Worm (Caenorhabditis elegans) whole organism, mixed stage, embryonic: ENCODE measurements around the gene T16H12.2.

Experiments used
- M03D4.4 ChIP-seq: sonication (generic microtip); optimal IDR thresholded peaks from 2 replicates; lab custom pipeline; 2017; ENCODE audit warnings: mild to moderate bottlenecking, missing genetic modification characterization, missing compliant biosample characterization
- bed-3 ChIP-seq: fragments of 200-800 bp; sonication (Bioruptor generic); optimal IDR thresholded peaks from 3 replicates; lab custom pipeline; 2018; ENCODE audit warnings: mild to moderate bottlenecking, missing genetic modification characterization, moderate library complexity, missing compliant biosample characterization
- ceh-39 ChIP-seq: fragments of 150-350 bp; optimal IDR thresholded peaks from 2 replicates; lab custom pipeline; 2014; ENCODE audit warnings: missing biosample characterization, missing genetic modification characterization
- ceh-43 ChIP-seq: fragments of 200-800 bp; sonication (Bioruptor generic); optimal IDR thresholded peaks from 2 replicates; lab custom pipeline; 2018; ENCODE audit warnings: mild to moderate bottlenecking, missing genetic modification characterization, moderate library complexity, missing compliant biosample characterization
- ces-1 ChIP-seq: fragments of 150-350 bp; optimal IDR thresholded peaks from 2 replicates; lab custom pipeline; 2014; ENCODE audit warnings: missing biosample characterization, missing genetic modification reagents, missing genetic modification characterization
- cnd-1 ChIP-seq: fragments of 200-800 bp; sonication (Bioruptor generic); optimal IDR thresholded peaks from 2 replicates; lab custom pipeline; 2018; ENCODE audit warnings: mild to moderate bottlenecking, missing genetic modification characterization, missing compliant biosample characterization
- drap-1 ChIP-seq: fragments of 200-800 bp; sonication (Bioruptor generic); optimal IDR thresholded peaks from 3 replicates; lab custom pipeline; 2018; ENCODE audit warnings: mild to moderate bottlenecking, missing genetic modification characterization, missing compliant biosample characterization
- elt-1 ChIP-seq: sonication (generic microtip); optimal IDR thresholded peaks from 2 replicates; lab custom pipeline; 2017; ENCODE audit warnings: missing genetic modification characterization, mild to moderate bottlenecking, missing compliant biosample characterization, antibody characterized with exemption, moderate library complexity, borderline replicate concordance; ENCODE audit not compliant: insufficient read depth
- elt-3 ChIP-seq: fragments of 150-350 bp; optimal IDR thresholded peaks from 2 replicates; lab custom pipeline; 2014; ENCODE audit warnings: missing biosample characterization, missing genetic modification characterization
- flh-1 ChIP-seq: fragments of 200-800 bp; sonication (Bioruptor generic); optimal IDR thresholded peaks from 2 replicates; lab custom pipeline; 2018; ENCODE audit warnings: mild to moderate bottlenecking, missing genetic modification characterization, moderate library complexity, missing compliant biosample characterization
- ham-2 ChIP-seq: fragments of 200-800 bp; sonication (Bioruptor generic); optimal IDR thresholded peaks from 2 replicates; lab custom pipeline; 2018; ENCODE audit warnings: mild to moderate bottlenecking, missing genetic modification characterization, missing compliant biosample characterization
- hlh-1 ChIP-seq: fragments of 150-350 bp; optimal IDR thresholded peaks from 2 replicates; lab custom pipeline; 2014; ENCODE audit warnings: missing biosample characterization, missing genetic modification reagents, missing genetic modification characterization
- lin-13 ChIP-seq: fragments of 150-350 bp; optimal IDR thresholded peaks from 2 replicates; lab custom pipeline; 2014; ENCODE audit warnings: missing biosample characterization, missing genetic modification characterization
- lin-32 ChIP-seq: fragments of 200-800 bp; sonication (Bioruptor generic); optimal IDR thresholded peaks from 2 replicates; lab custom pipeline; 2018; ENCODE audit warnings: mild to moderate bottlenecking, missing genetic modification characterization, missing compliant biosample characterization
- lsy-2 ChIP-seq: fragments of 150-350 bp; optimal IDR thresholded peaks from 2 replicates; lab custom pipeline; 2014; ENCODE audit warnings: missing biosample characterization, missing genetic modification characterization
- mab-5 ChIP-seq: fragments of 150-350 bp; optimal IDR thresholded peaks from 2 replicates; lab custom pipeline; 2014; ENCODE audit warnings: missing biosample characterization, missing genetic modification characterization
- mep-1 ChIP-seq: fragments of 150-350 bp; optimal IDR thresholded peaks from 2 replicates; lab custom pipeline; 2017; ENCODE audit warnings: missing biosample characterization, missing genetic modification reagents, missing genetic modification characterization, inconsistent platforms
- mls-2 ChIP-seq: sonication (generic microtip); optimal IDR thresholded peaks from 2 replicates; lab custom pipeline; 2016; ENCODE audit warnings: mild to moderate bottlenecking, missing genetic modification characterization, moderate library complexity, missing compliant biosample characterization
- nhr-12 ChIP-seq: fragments of 150-350 bp; optimal IDR thresholded peaks from 2 replicates; lab custom pipeline; 2014; ENCODE audit warnings: missing biosample characterization, missing genetic modification characterization
- nhr-2 ChIP-seq: fragments of 150-350 bp; optimal IDR thresholded peaks from 2 replicates; lab custom pipeline; 2014; ENCODE audit warnings: missing biosample characterization, missing genetic modification characterization
- nhr-237 ChIP-seq: fragments of 150-350 bp; optimal IDR thresholded peaks from 2 replicates; lab custom pipeline; 2014; ENCODE audit warnings: missing biosample characterization, missing genetic modification characterization
- nhr-28 ChIP-seq: fragments of 150-350 bp; optimal IDR thresholded peaks from 2 replicates; lab custom pipeline; 2014; ENCODE audit warnings: missing biosample characterization, missing genetic modification characterization
- nhr-76 ChIP-seq: sonication (generic microtip); optimal IDR thresholded peaks from 2 replicates; lab custom pipeline; 2017; ENCODE audit warnings: missing biosample characterization, missing genetic modification characterization
- pha-4 ChIP-seq: fragments of 150-350 bp; optimal IDR thresholded peaks from 2 replicates; lab custom pipeline; 2018; ENCODE audit warnings: missing biosample characterization, missing genetic modification reagents, missing genetic modification characterization
- sem-2 ChIP-seq: fragments of 200-800 bp; sonication (Bioruptor generic); optimal IDR thresholded peaks from 2 replicates; lab custom pipeline; 2018; ENCODE audit warnings: mild to moderate bottlenecking, missing genetic modification characterization, missing compliant biosample characterization
- sptf-1 ChIP-seq: sonication (generic microtip); optimal IDR thresholded peaks from 2 replicates; lab custom pipeline; 2017; ENCODE audit warnings: mild to moderate bottlenecking, missing genetic modification characterization, moderate library complexity, missing compliant biosample characterization
- tbx-8 ChIP-seq: fragments of 200-800 bp; sonication (Bioruptor generic); optimal IDR thresholded peaks from 2 replicates; lab custom pipeline; 2018; ENCODE audit warnings: mild to moderate bottlenecking, missing genetic modification characterization, moderate library complexity, missing compliant biosample characterization
- unc-120 ChIP-seq: sonication (generic microtip); optimal IDR thresholded peaks from 2 replicates; lab custom pipeline; 2017; ENCODE audit warnings: missing genetic modification characterization, missing compliant biosample characterization; ENCODE audit not compliant: poor library complexity, severe bottlenecking
- unc-39 ChIP-seq: fragments of 150-350 bp; optimal IDR thresholded peaks from 2 replicates; lab custom pipeline; 2014; ENCODE audit warnings: missing biosample characterization, missing genetic modification characterization
- unc-62 ChIP-seq: fragments of 150-350 bp; optimal IDR thresholded peaks from 2 replicates; lab custom pipeline; 2014; ENCODE audit warnings: missing biosample characterization, missing genetic modification reagents, missing genetic modification characterization
- zip-8 ChIP-seq: fragments of 150-350 bp; optimal IDR thresholded peaks from 2 replicates; lab custom pipeline; 2014; ENCODE audit warnings: missing biosample characterization, missing genetic modification characterization
- ztf-11 ChIP-seq: fragments of 150-350 bp; optimal IDR thresholded peaks from 2 replicates; lab custom pipeline; 2014; ENCODE audit warnings: missing biosample characterization, missing genetic modification characterization

The T16H12.2 gene

DNA sequence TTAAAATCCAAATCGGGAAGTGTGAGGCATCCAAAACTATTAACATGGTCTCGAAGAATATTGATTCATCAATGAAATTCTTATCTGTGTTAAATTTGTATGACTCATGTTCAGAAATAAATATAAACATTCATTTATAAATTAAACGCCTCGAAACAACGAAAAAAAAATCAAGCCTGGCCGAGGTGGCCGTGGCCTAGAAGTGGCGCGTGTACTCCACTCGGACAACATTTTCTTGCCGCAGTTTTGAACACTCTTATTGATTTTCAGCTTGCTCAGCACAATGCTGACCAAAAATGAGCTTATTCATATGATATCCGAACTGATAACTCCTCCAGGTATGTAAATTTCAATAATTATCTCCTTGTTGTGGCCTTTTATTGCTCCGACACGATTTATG lies 21.9 kb upstream of the T16H12.2 start, which contains the start of gene ekl-6:
Gene ekl-6 (plus strand): TSS at position 265 of the 400 bp plus-strand sequence.
- peak; percentile 5 for TF ChIP-seq sptf-1 (tag; lab: Kevin White, UChicago)
- TF ChIP-seq bed-3 (GFP tag; lab: Kevin White, UChicago): no peak
- TF ChIP-seq cnd-1 (tag; lab: Kevin White, UChicago): peak; percentile 4
- TF ChIP-seq sem-2 (GFP tag; lab: Kevin White, UChicago): no peak

- no peak for TF ChIP-seq ham-2 (GFP tag; lab: Kevin White, UChicago)
- TF ChIP-seq drap-1: no peak
- TF ChIP-seq mab-5 (tag; lab: Kevin White, UChicago): no peak
- no peak for TF ChIP-seq ztf-11 (tag; lab: Kevin White, UChicago)
- no peak for TF ChIP-seq ceh-39 (tag; lab: Kevin White, UChicago)
- TF ChIP-seq lin-32 (GFP tag; lab: Kevin White, UChicago): no peak
- no peak for TF ChIP-seq ces-1 (GFP tag; lab: Kevin White, UChicago)
- TF ChIP-seq nhr-237 (tag; lab: Kevin White, UChicago): no peak
- TF ChIP-seq mep-1: no peak
- no peak for TF ChIP-seq tbx-8
- no peak for TF ChIP-seq unc-62
Observed at ce11 chrIII:10069278-10069677, 16.8 kb upstream of the T16H12.2 start, which contains the start of gene T16G12.6. TSS of gene T16G12.6 (plus strand) at chrIII:10069578.

DNA sequence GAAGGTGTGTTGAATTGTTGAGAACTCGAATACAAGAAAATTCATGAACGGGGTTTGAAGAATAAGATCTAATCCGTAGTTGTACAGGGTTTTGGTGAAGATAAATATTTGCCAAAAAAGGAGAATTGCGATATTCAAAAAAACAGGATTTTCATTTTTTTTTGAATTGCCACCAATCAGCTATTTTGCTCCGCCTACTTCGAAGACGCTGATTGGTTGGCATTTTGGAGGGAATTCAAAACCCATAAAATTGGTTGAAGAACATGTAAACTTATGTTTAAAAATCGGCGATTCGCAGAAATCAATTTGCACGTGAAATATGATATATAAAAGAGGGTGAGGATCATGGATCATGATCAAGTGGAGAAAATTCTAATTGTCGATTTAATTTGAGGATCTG lies 10.0 kb upstream of the T16H12.2 start:
- TF ChIP-seq nhr-76: no peak
- TF ChIP-seq pha-4: no peak
- TF ChIP-seq zip-8 (tag; lab: Kevin White, UChicago): no peak
- TF ChIP-seq ceh-39 (tag; lab: Kevin White, UChicago): no peak
- no peak for TF ChIP-seq bed-3 (GFP tag; lab: Kevin White, UChicago)
- no peak for TF ChIP-seq cnd-1 (tag; lab: Kevin White, UChicago)
- no peak for TF ChIP-seq ceh-43
- TF ChIP-seq ztf-11 (tag; lab: Kevin White, UChicago): no peak
- no peak for TF ChIP-seq nhr-12
- TF ChIP-seq flh-1 (GFP tag; lab: Kevin White, UChicago): no peak
- no peak for TF ChIP-seq unc-39 (tag; lab: Kevin White, UChicago)
- no peak for TF ChIP-seq ces-1 (GFP tag; lab: Kevin White, UChicago)
- no peak for TF ChIP-seq elt-3 (tag; lab: Kevin White, UChicago)

ce11 chrIII:10078151-10078550 lies 7.9 kb upstream of the T16H12.2 start, which contains the start of gene T16G12.9:
TSS of gene T16G12.9 (minus strand) at chrIII:10078251.
- TF ChIP-seq elt-1 (tag; lab: Kevin White, UChicago) (no peak), mep-1 (no peak), nhr-28 (tag; lab: Kevin White, UChicago) (no peak), nhr-237 (tag; lab: Kevin White, UChicago) (no peak), unc-39 (tag; lab: Kevin White, UChicago) (no peak), hlh-1 (tag; lab: Kevin White, UChicago) (no peak), sptf-1 (tag; lab: Kevin White, UChicago) (no peak)
- TF ChIP-seq, all 35 proteins: peak for 0

DNA sequence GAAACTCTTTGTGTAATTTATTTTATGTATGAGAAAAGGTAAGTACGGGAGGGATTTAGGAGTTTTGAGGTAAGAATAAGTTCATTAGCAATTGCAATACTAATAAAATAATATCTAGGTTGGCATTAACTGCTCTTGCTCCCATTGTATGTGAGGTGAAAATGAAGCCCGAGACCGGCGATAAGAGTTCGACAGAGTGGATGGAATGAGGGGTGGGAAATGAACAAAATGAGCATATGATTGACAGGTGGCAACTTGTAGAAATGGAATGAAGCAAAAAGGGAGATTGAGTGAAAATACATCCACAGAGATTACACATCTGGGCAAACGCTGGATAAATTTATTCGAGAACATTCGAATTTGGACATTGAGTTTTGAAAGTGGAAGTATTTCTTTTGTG lies 7.3 kb upstream of the T16H12.2 start:
- TF ChIP-seq nhr-76: no peak
- no peak for TF ChIP-seq mep-1
- TF ChIP-seq elt-1 (tag; lab: Kevin White, UChicago): no peak
- TF ChIP-seq lin-32 (GFP tag; lab: Kevin White, UChicago): no peak
- no peak for TF ChIP-seq flh-1 (GFP tag; lab: Kevin White, UChicago)
- TF ChIP-seq hlh-1 (tag; lab: Kevin White, UChicago): no peak
- TF ChIP-seq cnd-1 (tag; lab: Kevin White, UChicago): no peak
- TF ChIP-seq nhr-2 (tag; lab: Kevin White, UChicago): no peak
- TF ChIP-seq ceh-39 (tag; lab: Kevin White, UChicago): no peak

DNA sequence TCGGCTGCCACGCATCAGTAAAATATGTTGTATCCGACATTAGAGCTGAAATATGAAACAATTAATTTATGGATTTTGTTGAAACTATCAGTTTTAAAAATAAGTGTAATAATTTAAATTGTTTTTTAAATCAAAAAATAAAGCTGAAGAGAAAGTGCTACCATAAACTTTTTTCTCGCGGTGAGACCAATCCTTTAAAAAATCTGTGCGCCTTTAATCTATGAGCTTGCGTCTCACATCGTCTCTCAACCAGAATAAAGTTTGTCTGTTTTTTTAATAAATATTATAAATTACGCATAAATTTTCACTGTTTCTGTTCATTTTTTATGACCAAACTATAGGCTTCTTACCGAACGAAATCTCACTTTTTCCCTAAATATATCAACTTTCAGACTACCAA lies 2.8 kb upstream of the T16H12.2 start, which contains the start of gene T16H12.3:
Gene T16H12.3 (minus strand): TSS at position 51 of the 400 bp plus-strand sequence.
- no peak for TF ChIP-seq ceh-43
- TF ChIP-seq lin-13 (tag; lab: Kevin White, UChicago): no peak
- no peak for TF ChIP-seq unc-62
- no peak for TF ChIP-seq M03D4.4 (tag; lab: Kevin White, UChicago)
- no peak for TF ChIP-seq cnd-1 (tag; lab: Kevin White, UChicago)
- no peak for TF ChIP-seq mab-5 (tag; lab: Kevin White, UChicago)
- no peak for TF ChIP-seq lsy-2 (tag; lab: Kevin White, UChicago)
- no peak for TF ChIP-seq sptf-1 (tag; lab: Kevin White, UChicago)
- TF ChIP-seq mls-2 (tag; lab: Kevin White, UChicago): no peak
- TF ChIP-seq sem-2 (GFP tag; lab: Kevin White, UChicago): no peak
- no peak for TF ChIP-seq nhr-2 (tag; lab: Kevin White, UChicago)
- no peak for TF ChIP-seq unc-120 (tag; lab: Kevin White, UChicago)
- TF ChIP-seq ces-1 (GFP tag; lab: Kevin White, UChicago): no peak
- TF ChIP-seq elt-3 (tag; lab: Kevin White, UChicago): no peak
- no peak for TF ChIP-seq mep-1
